Worm (Caenorhabditis elegans) whole organism, early embryonic: ENCODE measurements around the gene gld-3.
"Not testable (repeated sequence)": the region's sequence is repeated elsewhere in the genome, so short reads cannot be mapped to it uniquely, and the experiment has no call there.

Source experiments
- B0310.2 ChIP-seq: sonication (generic microtip); optimal IDR thresholded peaks from 2 replicates; lab custom pipeline; 2016; ENCODE audit warnings: mild to moderate bottlenecking, missing genetic modification characterization, missing compliant biosample characterization
- F13C5.2 ChIP-seq: sonication (generic microtip); optimal IDR thresholded peaks from 2 replicates; lab custom pipeline; 2017; ENCODE audit warnings: mild to moderate bottlenecking, missing genetic modification characterization, inconsistent platforms, missing compliant biosample characterization
- aly-1 ChIP-seq: sonication (generic microtip); optimal IDR thresholded peaks from 2 replicates; lab custom pipeline; 2016; ENCODE audit warnings: missing genetic modification characterization, missing compliant biosample characterization
- ama-1 ChIP-seq: fragments of 150-350 bp; optimal IDR thresholded peaks from 2 replicates; lab custom pipeline; 2014
- ceh-36 ChIP-seq: sonication (generic microtip); optimal IDR thresholded peaks from 2 replicates; lab custom pipeline; 2016; ENCODE audit warnings: missing genetic modification characterization, inconsistent platforms, missing compliant biosample characterization
- ets-7 ChIP-seq: sonication (generic microtip); optimal IDR thresholded peaks from 2 replicates; lab custom pipeline; 2016; ENCODE audit warnings: missing genotype, missing genetic modification characterization, missing compliant biosample characterization
- flt-1 ChIP-seq: fragments of 200-800 bp; sonication (Bioruptor generic); IDR thresholded peaks from 2 replicates; pipeline ENCODE4 v1.3.6; 2022; ENCODE audit warnings: missing genetic modification characterization, missing compliant biosample characterization
- hmg-4 ChIP-seq: fragments of 200-800 bp; sonication (Bioruptor generic); optimal IDR thresholded peaks from 2 replicates; lab custom pipeline; 2018; ENCODE audit warnings: mild to moderate bottlenecking, missing genetic modification characterization, missing compliant biosample characterization
- scrt-1 ChIP-seq: fragments of 200-800 bp; sonication (Bioruptor generic); IDR thresholded peaks from 2 replicates; pipeline ENCODE4 v1.3.6; 2022; ENCODE audit warnings: missing genetic modification characterization, missing compliant biosample characterization
- tbx-11 ChIP-seq: fragments of 200-800 bp; sonication (Bioruptor generic); IDR thresholded peaks from 2 replicates; pipeline ENCODE4 v1.3.6; 2022; ENCODE audit warnings: missing genetic modification characterization, missing compliant biosample characterization
- tra-4 ChIP-seq: sonication (generic microtip); optimal IDR thresholded peaks from 2 replicates; lab custom pipeline; 2017; ENCODE audit warnings: missing genetic modification characterization, missing compliant biosample characterization

DNA sequence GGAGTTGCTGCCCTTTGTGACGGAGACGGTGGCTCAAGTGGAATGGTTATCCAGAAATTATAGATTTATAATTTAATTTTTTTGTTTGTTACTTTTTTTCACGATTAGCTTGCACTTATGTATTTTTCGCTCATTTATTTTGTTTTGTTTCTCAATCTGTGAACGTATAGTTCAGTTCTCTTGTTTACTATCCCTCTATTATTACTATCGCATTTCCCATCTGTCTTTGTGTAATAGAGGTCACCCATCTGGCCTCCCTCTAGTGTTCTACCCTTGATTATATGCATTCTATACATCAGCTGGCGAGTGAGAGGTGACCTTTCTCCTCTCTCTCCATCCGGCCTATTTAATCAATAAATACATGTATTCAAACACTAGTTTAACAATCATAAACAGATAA lies 48.4 kb upstream of the gld-3 start, which contains the start of the genes T02G5.14 and T02G5.15:
- not testable (repeated sequence) for TF ChIP-seq ceh-36 (tag; lab: Kevin White, UChicago); tra-4 (tag; lab: Kevin White, UChicago); scrt-1 (GFP tag; lab: Robert Waterston, UW); hmg-4 (GFP tag; lab: Kevin White, UChicago); B0310.2 (tag; lab: Kevin White, UChicago); ets-7 (tag; lab: Kevin White, UChicago); flt-1 (GFP tag; lab: Robert Waterston, UW); ama-1 (lab: Kevin White, UChicago); aly-1 (tag; lab: Kevin White, UChicago); F13C5.2 (tag; lab: Kevin White, UChicago); tbx-11 (GFP tag; lab: Robert Waterston, UW)
